Worm (Caenorhabditis elegans): ENCODE data around the gene C23G10.11.
A peak's percentile ranks its signal among the peaks of the same experiment; 100 is the strongest.

The C23G10.11 gene

DNA sequence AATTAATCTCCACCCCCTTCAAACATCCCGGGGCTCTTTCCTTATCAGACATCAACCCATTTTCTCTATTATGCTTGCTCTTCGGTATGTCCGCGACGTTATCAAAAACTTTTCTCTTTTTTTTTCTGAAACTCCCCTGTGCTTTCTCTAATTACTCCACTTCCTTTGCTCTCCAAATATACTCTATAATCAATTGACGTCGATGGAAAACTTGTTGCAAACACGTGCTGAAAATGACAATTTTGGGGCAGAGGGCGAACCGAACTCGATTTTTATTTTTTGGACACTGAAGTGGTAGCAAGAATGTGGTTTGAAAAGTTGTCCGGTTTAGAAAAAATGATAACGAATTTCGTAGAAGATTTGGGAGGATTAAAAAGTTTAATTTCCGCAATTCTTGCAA is 36.3 kb downstream of the C23G10.11 start:
- TF ChIP-seq daf-12 (tag; optimal IDR thresholded peaks at IDR 0.05), result no peak
- TF ChIP-seq jun-1 (tag; optimal IDR thresholded peaks at IDR 0.05), result peak; percentile 69
- no peak for TF ChIP-seq nhr-237 (tag; optimal IDR thresholded peaks at IDR 0.05)
- TF ChIP-seq nhr-43 (tag; optimal IDR thresholded peaks at IDR 0.05; ENCODE audit: poor library complexity, severe bottlenecking), result no peak
- TF ChIP-seq elt-2 (tag; optimal IDR thresholded peaks at IDR 0.05), result peak; percentile 96
- no peak for TF ChIP-seq elt-3 (tag; optimal IDR thresholded peaks at IDR 0.05)
- TF ChIP-seq nhr-76 (tag; optimal IDR thresholded peaks at IDR 0.05), result no peak
- no peak for TF ChIP-seq ceh-82 (tag; optimal IDR thresholded peaks at IDR 0.05)
- TF ChIP-seq nhr-23 (tag; optimal IDR thresholded peaks at IDR 0.05), result no peak
- TF ChIP-seq tbx-2 (tag; optimal IDR thresholded peaks at IDR 0.05), result no peak
- TF ChIP-seq elt-1 (tag; optimal IDR thresholded peaks at IDR 0.05), result no peak
- no peak for TF ChIP-seq nhr-28 (tag; optimal IDR thresholded peaks at IDR 0.05)
- TF ChIP-seq aly-2 (tag; optimal IDR thresholded peaks at IDR 0.05), result no peak
- peak; percentile 9 for TF ChIP-seq mdl-1 (tag; optimal IDR thresholded peaks at IDR 0.05)
- TF ChIP-seq pha-4 (tag; optimal IDR thresholded peaks at IDR 0.05), result peak; percentile 62
- peak; percentile 95 for TF ChIP-seq pqm-1 (tag; optimal IDR thresholded peaks at IDR 0.05)
- TF ChIP-seq snpc-4 (tag; optimal IDR thresholded peaks at IDR 0.05), result no peak

DNA sequence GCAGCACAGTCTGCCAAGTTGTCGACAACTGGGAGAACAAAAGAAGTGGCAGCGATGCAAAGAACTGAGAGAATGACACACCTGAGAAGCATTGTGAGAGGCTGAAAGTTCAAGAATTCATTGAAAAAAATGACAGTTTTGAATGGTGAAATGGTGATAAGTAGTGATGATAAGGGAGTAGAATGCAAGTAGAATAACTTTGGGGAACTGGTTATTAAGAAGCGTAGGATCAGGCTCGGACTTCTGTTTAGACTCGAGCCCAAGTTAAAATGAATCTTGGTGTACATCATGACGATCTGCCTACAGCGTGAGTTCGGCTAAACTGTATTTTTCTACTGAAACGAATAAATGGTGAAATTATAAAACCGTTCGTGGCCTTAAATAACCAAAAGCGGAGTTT is 36.8 kb downstream of the C23G10.11 start, which contains the start of gene F42A10.7:
Gene F42A10.7 (minus strand): TSS at position 101 of the 400 bp plus-strand sequence.
- TF ChIP-seq egl-27 (tag; optimal IDR thresholded peaks at IDR 0.05) (no peak), nhr-28 (tag; optimal IDR thresholded peaks at IDR 0.05) (no peak), aly-2 (tag; optimal IDR thresholded peaks at IDR 0.05) (no peak), mdl-1 (tag; optimal IDR thresholded peaks at IDR 0.05) (no peak), daf-12 (tag; optimal IDR thresholded peaks at IDR 0.05) (no peak), tbx-2 (tag; optimal IDR thresholded peaks at IDR 0.05) (no peak)

DNA sequence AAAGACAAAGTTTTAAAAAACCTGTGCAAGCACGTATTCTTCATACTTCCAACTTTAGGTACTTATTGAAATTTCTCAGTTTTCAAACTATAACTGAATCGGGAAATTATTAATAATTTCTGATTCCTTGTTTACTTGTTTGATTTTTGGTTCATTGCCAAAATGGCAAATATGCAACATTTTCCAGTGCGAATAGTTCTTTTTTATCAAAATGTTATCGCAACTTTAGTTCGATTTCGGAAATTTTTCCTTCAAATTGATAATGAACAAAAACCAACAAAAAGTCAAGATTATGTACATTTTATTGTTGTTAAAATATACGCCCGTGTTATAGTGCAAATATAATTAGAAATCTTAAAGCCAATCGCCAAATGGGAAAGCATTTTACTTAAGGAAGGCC is 37.7 kb downstream of the C23G10.11 start:
- TF ChIP-seq daf-12 (tag; optimal IDR thresholded peaks at IDR 0.05), result no peak
- no peak for TF ChIP-seq elt-3 (tag; optimal IDR thresholded peaks at IDR 0.05)
- peak; percentile 55 for TF ChIP-seq elt-2 (tag; optimal IDR thresholded peaks at IDR 0.05)
- TF ChIP-seq pha-4 (tag; optimal IDR thresholded peaks at IDR 0.05), result peak; percentile 56
- TF ChIP-seq lin-39 (tag; optimal IDR thresholded peaks at IDR 0.05), result no peak

DNA sequence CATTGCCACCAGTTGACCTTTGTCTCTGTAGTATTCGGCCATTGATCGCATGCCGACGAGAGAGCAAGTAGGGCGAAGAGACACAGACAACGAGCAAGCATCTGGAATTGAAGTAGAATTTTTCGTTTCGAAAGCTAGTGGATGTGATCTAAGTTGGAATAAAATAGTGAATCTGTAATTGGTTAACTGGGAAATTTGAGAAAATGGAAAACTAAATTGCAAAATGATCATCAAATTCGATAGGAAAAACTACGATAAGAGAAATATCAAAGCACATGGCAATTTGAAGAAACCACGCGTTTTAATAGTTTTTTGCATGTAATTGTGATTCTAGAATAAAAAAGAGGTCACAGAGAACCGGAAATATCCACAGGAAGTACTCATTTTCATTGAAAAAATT is 38.6 kb downstream of the C23G10.11 start, which contains the start of gene F42A10.6:
Gene F42A10.6 (minus strand): TSS at position 101 of the 400 bp plus-strand sequence.
- TF ChIP-seq fkh-10 (GFP tag; optimal IDR thresholded peaks at IDR 0.05) (no peak), elt-2 (tag; optimal IDR thresholded peaks at IDR 0.05) (peak; percentile 27), sea-2 (GFP tag; optimal IDR thresholded peaks at IDR 0.05) (no peak), nhr-43 (tag; optimal IDR thresholded peaks at IDR 0.05; ENCODE audit: poor library complexity, severe bottlenecking) (no peak)

DNA sequence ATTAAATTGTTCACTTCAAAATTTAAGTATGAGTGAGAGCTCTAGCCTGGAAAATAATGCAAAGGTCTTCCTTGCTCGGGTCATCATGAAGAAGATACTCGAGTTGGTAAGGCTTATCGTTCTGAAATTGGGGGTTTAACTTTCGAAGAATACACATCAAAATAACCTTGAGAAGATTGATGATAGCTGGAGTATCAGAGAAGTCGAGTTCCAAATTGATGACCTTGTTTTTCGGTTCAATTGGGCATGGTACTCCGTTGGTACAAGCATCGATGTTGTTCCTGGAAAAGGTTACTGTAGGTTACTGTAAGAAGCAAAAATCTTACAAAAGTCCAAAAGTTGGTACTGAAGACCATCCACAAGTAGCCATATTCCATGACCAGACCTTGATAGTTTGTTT is 39.2 kb downstream of the C23G10.11 start:
- TF ChIP-seq ceh-28 (tag; optimal IDR thresholded peaks at IDR 0.05) (no peak), skn-1 (tag; optimal IDR thresholded peaks at IDR 0.05) (no peak), hmg-11 (tag; optimal IDR thresholded peaks at IDR 0.05) (no peak), fkh-2 (tag; optimal IDR thresholded peaks at IDR 0.05) (no peak), lsy-12 (tag; optimal IDR thresholded peaks at IDR 0.05) (no peak), nhr-11 (tag; optimal IDR thresholded peaks at IDR 0.05) (no peak), nhr-12 (tag; optimal IDR thresholded peaks at IDR 0.05) (no peak), elt-3 (tag; optimal IDR thresholded peaks at IDR 0.05) (no peak), ceh-9 (tag; optimal IDR thresholded peaks at IDR 0.05) (no peak), fos-1 (tag; optimal IDR thresholded peaks at IDR 0.05) (no peak), nhr-28 (tag; optimal IDR thresholded peaks at IDR 0.05) (no peak), egl-5 (tag; optimal IDR thresholded peaks at IDR 0.05) (no peak)

DNA sequence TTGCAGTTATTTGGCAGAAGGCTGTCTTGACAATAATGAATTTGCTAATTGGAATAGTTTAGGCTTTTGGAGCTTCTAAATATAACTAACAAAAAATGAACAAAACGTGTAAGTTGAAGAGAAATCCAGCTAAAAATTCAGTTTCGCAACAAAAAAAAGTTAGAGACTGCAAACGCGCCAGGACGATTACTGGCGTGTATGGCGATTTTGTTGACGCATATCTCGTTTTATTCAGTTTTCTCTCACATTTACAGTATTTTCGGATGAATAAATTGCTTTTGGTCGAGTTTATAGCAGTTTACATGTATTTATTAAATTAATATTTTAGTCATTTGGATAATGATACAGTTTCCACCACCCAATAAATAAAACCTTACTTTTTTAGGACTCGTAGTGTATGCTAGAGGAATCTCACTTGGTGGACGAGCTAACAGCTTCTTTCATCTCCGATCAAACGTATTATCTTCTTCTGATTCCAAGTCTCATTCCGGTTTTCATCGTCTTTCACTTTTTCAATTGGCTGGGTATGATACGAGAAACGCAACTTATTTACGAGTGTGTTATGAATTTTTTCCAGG is 42.3 kb downstream of the C23G10.11 start, which contains the start of the genes abcf-3 and F42A10.5:
Gene abcf-3 (plus strand): TSS at position 384 of the 578 bp plus-strand sequence.
Gene F42A10.5 (minus strand): TSS at position 458 of the 578 bp plus-strand sequence.
- TF ChIP-seq nhr-77 (tag; optimal IDR thresholded peaks at IDR 0.05) (no peak), ceh-28 (tag; optimal IDR thresholded peaks at IDR 0.05) (peak; percentile 12), nhr-25 (tag; optimal IDR thresholded peaks at IDR 0.05) (peak; percentile 44), nhr-67 (tag; optimal IDR thresholded peaks at IDR 0.05) (no peak), pha-4 (tag; optimal IDR thresholded peaks at IDR 0.05) (peak; percentile 79), tbx-2 (tag; optimal IDR thresholded peaks at IDR 0.05) (peak; percentile 12), nhr-76 (tag; optimal IDR thresholded peaks at IDR 0.05) (no peak), nhr-11 (tag; optimal IDR thresholded peaks at IDR 0.05) (peak; percentile 28), skn-1 (tag; optimal IDR thresholded peaks at IDR 0.05) (peak; percentile 6), fkh-10 (GFP tag; optimal IDR thresholded peaks at IDR 0.05) (no peak), nfya-1 (tag; optimal IDR thresholded peaks at IDR 0.05; ENCODE audit: insufficient read depth) (peak; percentile 77), ztf-4 (tag; optimal IDR thresholded peaks at IDR 0.05) (peak; percentile 42), nhr-237 (tag; optimal IDR thresholded peaks at IDR 0.05) (no peak), jun-1 (tag; optimal IDR thresholded peaks at IDR 0.05) (no peak), hmg-11 (tag; optimal IDR thresholded peaks at IDR 0.05) (no peak), lsy-12 (tag; optimal IDR thresholded peaks at IDR 0.05) (peak; percentile 25), sea-2 (GFP tag; optimal IDR thresholded peaks at IDR 0.05) (no peak), egl-5 (tag; optimal IDR thresholded peaks at IDR 0.05) (no peak), unc-62 (GFP tag; optimal IDR thresholded peaks at IDR 0.05) (no peak), unc-39 (tag; optimal IDR thresholded peaks at IDR 0.05) (no peak), lin-15B (tag; optimal IDR thresholded peaks at IDR 0.05) (peak; percentile 74), nhr-12 (tag; optimal IDR thresholded peaks at IDR 0.05) (no peak), pqm-1 (tag; optimal IDR thresholded peaks at IDR 0.05) (no peak), ZK546.5 (tag; optimal IDR thresholded peaks at IDR 0.05) (no peak), elt-1 (tag; optimal IDR thresholded peaks at IDR 0.05) (no peak)
